Fruit fly (Drosophila melanogaster): ENCODE data around the gene mgl.

The mgl gene

DNA sequence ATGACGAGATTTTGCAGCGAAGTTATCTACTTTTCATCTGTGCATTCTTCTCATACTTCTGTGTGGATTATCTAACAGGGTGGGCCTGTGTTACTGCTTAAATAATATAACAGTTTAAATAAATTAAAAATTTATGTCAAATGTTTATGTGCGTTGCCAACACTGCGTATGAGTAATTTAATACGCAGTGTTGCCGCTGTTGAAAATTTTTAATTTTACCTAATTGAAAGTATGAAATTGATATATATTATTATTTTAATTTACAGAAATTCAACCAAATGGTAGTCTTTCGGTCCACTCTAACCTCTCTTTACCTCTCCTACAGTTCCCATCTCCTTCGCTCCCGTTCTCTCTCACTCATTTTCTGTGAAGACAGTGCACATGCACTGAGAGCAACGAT lies 33.8 kb downstream of the mgl start (continued):
- no peak for TF ChIP-seq pzg (GFP tag; optimal IDR thresholded peaks at IDR 0.05)
- no peak for TF ChIP-seq CG3838 (GFP tag; optimal IDR thresholded peaks at IDR 0.05)
- TF ChIP-seq Elba2 (GFP tag; optimal IDR thresholded peaks at IDR 0.05), result no peak
- TF ChIP-seq CG32772 (GFP tag; IDR thresholded peaks at IDR 0.05), result no peak
- TF ChIP-seq Trl (optimal IDR thresholded peaks at IDR 0.05), result peak in 1 of 2 experiments; percentile 23
- no peak for TF ChIP-seq Trl (GFP tag; optimal IDR thresholded peaks at IDR 0.05)

DNA sequence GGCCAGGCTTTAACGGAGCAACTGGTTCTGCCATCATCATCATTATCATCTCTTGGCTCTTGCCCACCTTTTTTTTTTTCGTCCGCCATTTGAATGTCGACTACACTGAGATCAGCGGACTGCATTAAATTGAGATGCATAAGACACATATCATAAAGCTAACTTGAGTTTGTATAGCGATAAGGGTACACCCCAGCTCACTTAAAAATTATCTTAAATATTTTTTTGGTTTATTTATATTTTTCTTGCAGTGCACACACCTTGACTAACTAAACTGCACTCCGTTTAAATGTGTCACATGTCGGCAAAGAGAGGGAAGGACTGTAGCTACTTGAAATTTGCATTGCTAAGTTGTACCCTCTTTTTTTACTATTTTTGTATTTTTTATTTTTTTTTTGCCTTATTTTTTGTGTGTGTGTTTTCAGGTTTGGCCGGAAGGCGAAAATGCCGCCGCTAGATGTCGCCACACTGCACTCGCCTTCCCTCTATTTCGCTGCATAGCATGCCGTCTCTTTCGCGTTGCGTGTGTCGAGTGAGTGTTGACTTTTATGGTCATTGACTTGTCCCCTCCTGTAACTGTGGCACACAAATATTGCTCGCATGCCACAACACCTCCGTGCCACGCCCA lies 39.2 kb downstream of the mgl start:
- TF ChIP-seq tio (GFP tag; optimal IDR thresholded peaks at IDR 0.05) (peak; percentile 31), bsh (GFP tag; optimal IDR thresholded peaks at IDR 0.05) (peak; percentile 22 to 77), dysf (GFP tag; IDR thresholded peaks at IDR 0.05) (0 out of 3 replicates have a peak, but pooled peaks have one; percentile 22), CG11504 (tag; optimal IDR thresholded peaks at IDR 0.05) (peak; percentile 31), Drgx (GFP tag; IDR thresholded peaks at IDR 0.05) (peak; percentile 77), CG1603 (tag; optimal IDR thresholded peaks at IDR 0.05) (no peak), sens (GFP tag) (peak; percentile 46), ara (GFP tag; IDR thresholded peaks at IDR 0.05) (peak; percentile 40; the same call in 1 of the 2 replicates), sisA (GFP tag; IDR thresholded peaks at IDR 0.05) (0 out of 2 replicates have a peak, but pooled peaks have one; percentile 16), otp (GFP tag; IDR thresholded peaks at IDR 0.05) (no peak), CG7556 (GFP tag; optimal IDR thresholded peaks at IDR 0.05) (no peak), NC2β (GFP tag; optimal IDR thresholded peaks at IDR 0.05) (no peak), CTCF (GFP tag; optimal IDR thresholded peaks at IDR 0.05) (peak; percentile 85), Blimp-1 (GFP tag; optimal IDR thresholded peaks at IDR 0.05) (peak; percentile 19), gem (tag; optimal IDR thresholded peaks at IDR 0.05) (peak; percentile 44), ci (GFP tag; IDR thresholded peaks at IDR 0.05) (0 out of 3 replicates have a peak, but pooled peaks have one; percentile 29), CG2202 (tag; optimal IDR thresholded peaks at IDR 0.05) (no peak), Ets65A (GFP tag) (peak; percentile 65), nmo (GFP tag; optimal IDR thresholded peaks at IDR 0.05) (peak; percentile 20), CG34422 (GFP tag; IDR thresholded peaks at IDR 0.05) (0 out of 3 replicates have a peak, but pooled peaks have one; percentile 12), CG2712 (tag; optimal IDR thresholded peaks at IDR 0.05) (peak; percentile 29), CG4424 (GFP tag; optimal IDR thresholded peaks at IDR 0.05) (peak; percentile 19), Sox102F (GFP tag; optimal IDR thresholded peaks at IDR 0.05) (peak; percentile 32), CG13775 (GFP tag; optimal IDR thresholded peaks at IDR 0.05) (peak; percentile 5), eve (GFP tag; optimal IDR thresholded peaks at IDR 0.05) (peak in 1 of 2 experiments; percentile 11), CG12155 (GFP tag; optimal IDR thresholded peaks at IDR 0.05) (no peak), lov (optimal IDR thresholded peaks at IDR 0.05) (no peak), lov (GFP tag; IDR thresholded peaks at IDR 0.05) (no peak), CG30403 (GFP tag; optimal IDR thresholded peaks at IDR 0.05) (peak; percentile 4), MESR4 (GFP tag; optimal IDR thresholded peaks at IDR 0.05) (no peak), CG9727 (GFP tag; optimal IDR thresholded peaks at IDR 0.05) (peak; percentile 19), dmrt99B (tag; optimal IDR thresholded peaks at IDR 0.05) (peak; percentile 6), CG31441 (GFP tag; IDR thresholded peaks at IDR 0.05) (0 out of 2 replicates have a peak, but pooled peaks have one; percentile 21), mam (GFP tag; optimal IDR thresholded peaks at IDR 0.05) (no peak), Hsf (GFP tag; optimal IDR thresholded peaks at IDR 0.05) (no peak)

Data from whole organism, embryonic.